Fruit fly (Drosophila melanogaster) whole organism, embryonic: ENCODE results near the gene CG32971.
A peak's percentile ranks its signal among the peaks of the same experiment; 100 is the strongest.

Experiments used
- Blimp-1 ChIP-seq: fragments of 200-800 bp; sonication (Bioruptor generic); optimal IDR thresholded peaks from 3 replicates; lab custom pipeline; 2018; ENCODE audit warnings: missing biosample characterization, missing genetic modification characterization, mild to moderate bottlenecking, moderate library complexity, missing genetic modification reagents
- Bteb2 ChIP-seq: fragments of 200-800 bp; sonication (Bioruptor generic); optimal IDR thresholded peaks from 2 replicates; lab custom pipeline; 2016; ENCODE audit warnings: missing biosample characterization, missing genetic modification characterization
- CG10979 ChIP-seq: fragments of 200-800 bp; sonication (Bioruptor generic); optimal IDR thresholded peaks from 2 replicates; lab custom pipeline; 2018; ENCODE audit warnings: missing biosample characterization, mild to moderate bottlenecking, missing genetic modification characterization, moderate library complexity
- CG11504 ChIP-seq: fragments of 200-800 bp; sonication (Bioruptor generic); optimal IDR thresholded peaks from 3 replicates; lab custom pipeline; 2019; ENCODE audit warnings: missing biosample characterization, mild to moderate bottlenecking, missing genetic modification characterization, moderate library complexity
- CG14014 ChIP-seq: fragments of 200-800 bp; sonication (Bioruptor generic); IDR thresholded peaks from 2 replicates; pipeline ENCODE4 v1.3.6; 2022; ENCODE audit warnings: missing biosample characterization, missing genetic modification characterization
- CG15479 ChIP-seq: fragments of 200-800 bp; sonication (Bioruptor generic); optimal IDR thresholded peaks from 3 replicates; lab custom pipeline; 2019; ENCODE audit warnings: missing biosample characterization, mild to moderate bottlenecking, missing genetic modification characterization, moderate library complexity
- CG16813 ChIP-seq: fragments of 200-800 bp; sonication (Bioruptor generic); IDR thresholded peaks from 3 replicates; pipeline ENCODE4 v1.3.6; 2022; ENCODE audit warnings: missing biosample characterization, missing genetic modification characterization; ENCODE audit not compliant: partially characterized antibody
- CG17802 ChIP-seq: fragments of 200-800 bp; sonication (Bioruptor generic); optimal IDR thresholded peaks from 2 replicates; lab custom pipeline; 2018; ENCODE audit warnings: missing biosample characterization, mild to moderate bottlenecking, missing genetic modification characterization, moderate library complexity
- CG18262 ChIP-seq: fragments of 200-800 bp; optimal IDR thresholded peaks from 3 replicates; lab custom pipeline; 2019; ENCODE audit warnings: missing biosample characterization, mild to moderate bottlenecking, missing genetic modification characterization, moderate library complexity
- CG2202 ChIP-seq: fragments of 200-800 bp; sonication (Bioruptor generic); optimal IDR thresholded peaks from 2 replicates; lab custom pipeline; 2018; ENCODE audit warnings: missing biosample characterization, mild to moderate bottlenecking, missing genetic modification characterization
- CG3995 ChIP-seq: fragments of 200-800 bp; sonication (Bioruptor generic); optimal IDR thresholded peaks from 3 replicates; lab custom pipeline; 2016; ENCODE audit warnings: missing biosample characterization, missing genetic modification characterization
- CG4707 ChIP-seq: fragments of 200-800 bp; sonication (Bioruptor generic); optimal IDR thresholded peaks from 2 replicates; lab custom pipeline; 2018; ENCODE audit warnings: missing biosample characterization, mild to moderate bottlenecking, missing genetic modification characterization, moderate library complexity
- CG6175 ChIP-seq: fragments of 200-800 bp; sonication (Bioruptor generic); IDR thresholded peaks from 3 replicates; pipeline ENCODE4 v1.3.6; 2022; ENCODE audit warnings: missing biosample characterization, missing genetic modification characterization
- CG6765 ChIP-seq: fragments of 200-800 bp; sonication (Bioruptor generic); optimal IDR thresholded peaks from 3 replicates; lab custom pipeline; 2017; ENCODE audit warnings: missing biosample characterization, mild to moderate bottlenecking, missing genetic modification characterization
- CG7839 ChIP-seq: fragments of 200-800 bp; sonication (Bioruptor generic); optimal IDR thresholded peaks from 3 replicates; lab custom pipeline; 2018; ENCODE audit warnings: missing biosample characterization, mild to moderate bottlenecking, missing genetic modification characterization, moderate library complexity
- D19B ChIP-seq: fragments of 200-800 bp; sonication (Bioruptor generic); optimal IDR thresholded peaks from 2 replicates; lab custom pipeline; 2017; ENCODE audit warnings: missing biosample characterization, mild to moderate bottlenecking, missing genetic modification characterization
- Doc2 ChIP-seq: fragments of 200-800 bp; sonication (Bioruptor generic); IDR thresholded peaks from 2 replicates; pipeline ENCODE4 v1.3.6; 2022; ENCODE audit warnings: missing biosample characterization, missing genetic modification characterization
- Med ChIP-seq: fragments of 200-800 bp; sonication (Bioruptor generic); peaks from one replicate; lab custom pipeline; 2016; ENCODE audit warnings: missing biosample characterization, missing genetic modification characterization, mild to moderate bottlenecking, inconsistent platforms, moderate library complexity
- Meics ChIP-seq: fragments of 200-800 bp; sonication (Bioruptor generic); optimal IDR thresholded peaks from 2 replicates; lab custom pipeline; 2017; ENCODE audit warnings: missing biosample characterization, mild to moderate bottlenecking, missing genetic modification characterization
- Mes4 ChIP-seq: fragments of 200-800 bp; sonication (Bioruptor generic); optimal IDR thresholded peaks from 2 replicates; lab custom pipeline; 2016; ENCODE audit warnings: missing biosample characterization, missing genetic modification characterization
- Sry-δ ChIP-seq: fragments of 200-800 bp; sonication (Bioruptor generic); optimal IDR thresholded peaks from 2 replicates; lab custom pipeline; 2016; ENCODE audit warnings: missing biosample characterization, missing genetic modification characterization
- Taf1 ChIP-seq: fragments of 200-800 bp; sonication (Bioruptor generic); IDR thresholded peaks from 2 replicates; pipeline ENCODE4 v1.3.6; 2022; ENCODE audit warnings: missing biosample characterization, missing genetic modification characterization
- az2 ChIP-seq: fragments of 200-800 bp; sonication (Bioruptor generic); optimal IDR thresholded peaks from 3 replicates; lab custom pipeline; 2016; ENCODE audit warnings: missing biosample characterization, missing genetic modification characterization
- cas ChIP-seq: fragments of 200-800 bp; sonication (Bioruptor generic); IDR thresholded peaks from 2 replicates; pipeline ENCODE4 v1.3.6; 2022; ENCODE audit warnings: missing biosample characterization, missing genetic modification characterization
- croc ChIP-seq: fragments of 200-800 bp; sonication (Bioruptor generic); conservative IDR thresholded peaks from 3 replicates; pipeline ENCODE4 v1.3.6; 2022; ENCODE audit warnings: missing biosample characterization, missing genetic modification characterization
- cwo ChIP-seq: fragments of 200-800 bp; sonication (Bioruptor generic); optimal IDR thresholded peaks from 3 replicates; lab custom pipeline; 2017; ENCODE audit warnings: missing biosample characterization, missing genetic modification characterization, mild to moderate bottlenecking, moderate library complexity, missing genetic modification reagents
- dimm ChIP-seq: fragments of 200-800 bp; sonication (Bioruptor generic); IDR thresholded peaks from 2 replicates; pipeline ENCODE4 v1.3.6; 2022; ENCODE audit warnings: missing biosample characterization, missing genetic modification characterization
- ewg ChIP-seq: fragments of 200-800 bp; sonication (Bioruptor generic); optimal IDR thresholded peaks from 3 replicates; lab custom pipeline; 2017; ENCODE audit warnings: mild to moderate bottlenecking, missing biosample characterization, missing genetic modification reagents, missing genetic modification characterization
- gcm ChIP-seq: fragments of 200-800 bp; sonication (Bioruptor generic); optimal IDR thresholded peaks from 2 replicates; lab custom pipeline; 2019; ENCODE audit warnings: missing biosample characterization, mild to moderate bottlenecking, missing genetic modification characterization, moderate library complexity
- hkb ChIP-seq, 2 experiments: fragments of 200-800 bp in 1 of 2; fragments of >200 bp in 1 of 2; sonication (Bioruptor generic) in 1 of 2; IDR thresholded peaks in 1 of 2; optimal IDR thresholded peaks in 1 of 2; 2 replicates each; pipeline versions ENCODE4 v1.3.6 to Lab custom; 2017 to 2022; ENCODE audit warnings: missing biosample characterization in 1 of 2, missing genetic modification characterization in 1 of 2
- kay ChIP-seq: fragments of 200-800 bp; sonication (Bioruptor generic); optimal IDR thresholded peaks from 2 replicates; lab custom pipeline; 2016; ENCODE audit warnings: missing biosample characterization, missing genetic modification characterization
- kni ChIP-seq: fragments of 200-800 bp; sonication (Bioruptor generic); optimal IDR thresholded peaks from 3 replicates; lab custom pipeline; 2017; ENCODE audit warnings: mild to moderate bottlenecking, missing biosample characterization, missing genetic modification reagents, missing genetic modification characterization
- lov ChIP-seq, 2 experiments: fragments of 200-800 bp in 1 of 2; fragments of >200 bp in 1 of 2; sonication (Bioruptor generic) in 1 of 2; IDR thresholded peaks in 1 of 2; optimal IDR thresholded peaks in 1 of 2; 2 replicates in 1 of 2; 3 replicates in 1 of 2; pipeline versions ENCODE4 v1.3.6 to Lab custom; 2017 to 2022; ENCODE audit warnings: missing biosample characterization in 1 of 2, missing genetic modification characterization in 1 of 2
- mirr ChIP-seq: fragments of 200-800 bp; sonication (Bioruptor generic); optimal IDR thresholded peaks from 3 replicates; lab custom pipeline; 2018; ENCODE audit warnings: missing biosample characterization, mild to moderate bottlenecking, missing genetic modification characterization
- mld ChIP-seq: fragments of 200-800 bp; sonication (Bioruptor generic); IDR thresholded peaks from 3 replicates; pipeline ENCODE4 v1.3.6; 2022; ENCODE audit warnings: missing biosample characterization, missing genetic modification characterization; ENCODE audit not compliant: partially characterized antibody
- nom ChIP-seq: fragments of 200-800 bp; sonication (Bioruptor generic); optimal IDR thresholded peaks from 2 replicates; lab custom pipeline; 2017; ENCODE audit warnings: missing biosample characterization, missing genetic modification characterization, mild to moderate bottlenecking, moderate library complexity, missing genetic modification reagents
- pfk ChIP-seq: fragments of 200-800 bp; sonication (Bioruptor generic); optimal IDR thresholded peaks from 2 replicates; lab custom pipeline; 2018; ENCODE audit warnings: missing biosample characterization, mild to moderate bottlenecking, missing genetic modification characterization, moderate library complexity
- pita ChIP-seq: fragments of 200-800 bp; sonication (Bioruptor generic); optimal IDR thresholded peaks from 2 replicates; lab custom pipeline; 2017; ENCODE audit warnings: missing biosample characterization, mild to moderate bottlenecking, missing genetic modification characterization
- pnt ChIP-seq: fragments of 200-800 bp; sonication (Bioruptor generic); optimal IDR thresholded peaks from 3 replicates; lab custom pipeline; 2016; ENCODE audit warnings: missing biosample characterization, missing genetic modification characterization
- row ChIP-seq: fragments of 200-800 bp; sonication (Bioruptor generic); IDR thresholded peaks from 3 replicates; pipeline ENCODE4 v1.3.6; 2022; ENCODE audit warnings: missing biosample characterization, missing genetic modification characterization
- slou ChIP-seq: fragments of 200-800 bp; sonication (Bioruptor generic); optimal IDR thresholded peaks from 3 replicates; lab custom pipeline; 2016; ENCODE audit warnings: missing biosample characterization, missing genetic modification characterization
- sqz ChIP-seq: fragments of 200-800 bp; sonication (Bioruptor generic); optimal IDR thresholded peaks from 3 replicates; lab custom pipeline; 2018; ENCODE audit warnings: missing biosample characterization, mild to moderate bottlenecking, missing genetic modification characterization
- stwl ChIP-seq: fragments of 200-800 bp; sonication (Bioruptor generic); optimal IDR thresholded peaks from 3 replicates; lab custom pipeline; 2018; ENCODE audit warnings: missing biosample characterization, mild to moderate bottlenecking, missing genetic modification characterization, moderate library complexity
- tin ChIP-seq: fragments of 200-800 bp; sonication (Bioruptor generic); optimal IDR thresholded peaks from 3 replicates; lab custom pipeline; 2016; ENCODE audit warnings: missing biosample characterization, missing genetic modification characterization
- tio ChIP-seq: fragments of 200-800 bp; sonication (Bioruptor generic); optimal IDR thresholded peaks from 2 replicates; lab custom pipeline; 2017; ENCODE audit warnings: missing biosample characterization, missing genetic modification characterization, inconsistent platforms
- vfl ChIP-seq: fragments of 200-800 bp; sonication (Bioruptor generic); optimal IDR thresholded peaks from 2 replicates; lab custom pipeline; 2016; ENCODE audit warnings: missing biosample characterization, missing genetic modification characterization

Gene CG32971

DNA sequence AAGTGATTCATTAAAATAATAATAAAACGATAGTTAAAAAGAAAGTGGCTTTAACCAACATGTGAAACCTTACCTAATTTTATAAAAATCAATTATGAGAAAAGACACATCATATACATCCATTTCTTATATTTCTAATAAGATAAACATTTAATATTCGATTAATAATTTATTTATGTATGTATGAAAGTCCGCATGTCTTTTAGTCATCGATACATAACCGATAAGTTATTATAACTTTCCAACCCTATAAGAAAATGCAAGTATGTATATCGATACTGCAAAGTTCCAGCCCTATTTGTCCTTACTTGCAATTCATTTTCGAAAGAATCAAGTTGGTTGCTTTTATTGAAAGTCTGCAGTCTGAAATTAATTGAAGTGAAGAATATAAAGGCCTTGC, at the start of gene CG32971:
Gene CG32971, plus strand, starts transcription at position 301 of the 400 bp plus-strand sequence.
- TF ChIP-seq Taf1 (GFP tag; lab: Robert Waterston, UW) (no peak), stwl (tag; lab: Kevin White, UChicago) (peak; percentile 67), CG17802 (tag; lab: Kevin White, UChicago) (no peak)

DNA sequence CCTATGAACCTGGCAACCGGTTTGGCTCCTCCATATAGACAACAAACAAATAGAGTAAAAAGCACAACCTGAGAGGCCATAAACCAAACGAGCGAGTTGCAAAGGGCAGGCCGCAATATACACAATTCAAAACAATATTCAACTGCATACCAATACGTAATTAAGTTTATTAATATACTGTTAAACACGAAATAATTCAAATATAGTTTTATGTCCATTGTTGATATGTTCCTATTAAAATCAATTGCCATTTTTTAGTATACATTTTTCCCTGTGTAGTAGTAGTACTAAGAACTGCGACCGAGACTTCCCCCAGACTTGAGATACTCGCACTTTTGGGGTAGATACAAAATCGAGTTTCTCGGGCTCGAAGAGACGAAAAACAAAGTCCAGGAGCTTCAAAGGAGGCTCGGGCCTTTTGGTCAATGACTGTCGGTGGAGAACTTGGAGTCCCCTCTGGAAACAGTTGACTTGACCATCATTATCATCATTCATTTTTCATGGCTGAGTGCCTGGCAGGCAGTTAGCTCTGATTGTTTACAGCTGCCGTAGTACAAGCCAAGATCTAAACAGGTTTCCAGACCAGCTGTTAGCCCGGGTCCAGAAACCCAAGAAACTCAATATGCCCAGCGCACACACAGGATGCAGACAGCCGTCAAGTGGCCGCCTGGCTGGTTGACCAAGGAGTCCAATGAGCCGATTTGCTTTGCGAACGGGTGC, 48.5 kb upstream of the CG32971 start:
- TF ChIP-seq CG6765 (GFP tag; lab: Kevin White, UChicago) (no peak), Bteb2 (GFP tag; lab: Kevin White, UChicago) (no peak), az2 (peak; percentile 9), CG3995 (GFP tag; lab: Kevin White, UChicago) (no peak), CG15479 (GFP tag; lab: Kevin White, UChicago) (no peak), row (GFP tag; lab: Robert Waterston, UW) (peak; percentile 25; the same call in 1 of the 3 replicates), dimm (no peak), nom (GFP tag; lab: Kevin White, UChicago) (peak; percentile 82), CG14014 (no peak), CG16813 (GFP tag; lab: Robert Waterston, UW) (no peak), Med (GFP tag; lab: Kevin White, UChicago) (peak; percentile 18), D19B (GFP tag; lab: Kevin White, UChicago) (no peak), CG6175 (GFP tag; lab: Robert Waterston, UW) (no peak), kay (GFP tag; lab: Kevin White, UChicago) (no peak), Mes4 (GFP tag; lab: Kevin White, UChicago) (no peak), slou (GFP tag; lab: Kevin White, UChicago) (no peak), pnt (GFP tag; lab: Kevin White, UChicago) (no peak), Meics (no peak), sqz (GFP tag; lab: Kevin White, UChicago) (no peak), CG10979 (peak; percentile 35), Sry-δ (GFP tag; lab: Kevin White, UChicago) (no peak), CG4707 (no peak), CG2202 (no peak), hkb (optimal IDR thresholded peaks at IDR 0.05; lab: Kevin White, UChicago) (no peak), hkb (GFP tag; IDR thresholded peaks at IDR 0.05; lab: Robert Waterston, UW) (no peak), pita (no peak), mld (GFP tag; lab: Robert Waterston, UW) (no peak), lov (optimal IDR thresholded peaks at IDR 0.05; lab: Kevin White, UChicago) (no peak), lov (GFP tag; IDR thresholded peaks at IDR 0.05; lab: Robert Waterston, UW) (no peak), tio (no peak), croc (GFP tag; lab: Robert Waterston, UW) (no peak), CG11504 (tag; lab: Kevin White, UChicago) (no peak), cas (no peak), tin (GFP tag; lab: Kevin White, UChicago) (no peak), cwo (GFP tag; lab: Kevin White, UChicago) (no peak), ewg (GFP tag; lab: Kevin White, UChicago) (no peak), pfk (GFP tag; lab: Kevin White, UChicago) (no peak), mirr (GFP tag; lab: Kevin White, UChicago) (no peak), Doc2 (no peak), CG7839 (tag; lab: Kevin White, UChicago) (peak; percentile 27), Blimp-1 (GFP tag; lab: Kevin White, UChicago) (peak; percentile 45), gcm (GFP tag; lab: Kevin White, UChicago) (no peak), kni (GFP tag; lab: Kevin White, UChicago) (no peak), CG18262 (peak; percentile 27), vfl (GFP tag; lab: Kevin White, UChicago) (no peak)
